Worm (Caenorhabditis elegans) whole organism, L4 larva: ENCODE results near the gene F13H10.5.

Experiments used
- D1046.2 ChIP-seq: fragments of 200-800 bp; sonication (Bioruptor generic); IDR thresholded peaks from 2 replicates; pipeline ENCODE4 v1.3.6; 2022; ENCODE audit warnings: missing genetic modification characterization, missing compliant biosample characterization
- F10B5.3 ChIP-seq: sonication (generic microtip); optimal IDR thresholded peaks from 2 replicates; lab custom pipeline; 2016; ENCODE audit warnings: mild to moderate bottlenecking, missing genetic modification characterization, missing compliant biosample characterization
- F26F4.8 ChIP-seq: fragments of 200-800 bp; sonication (Bioruptor generic); conservative IDR thresholded peaks from 2 replicates; pipeline ENCODE4 v1.3.6; 2022; ENCODE audit warnings: missing genetic modification characterization, missing compliant biosample characterization
- F37D6.2 ChIP-seq: sonication (generic microtip); optimal IDR thresholded peaks from 2 replicates; lab custom pipeline; 2016; ENCODE audit warnings: mild to moderate bottlenecking, missing genetic modification characterization, missing compliant biosample characterization
- T20F7.1 ChIP-seq: fragments of 200-800 bp; sonication (Bioruptor generic); optimal IDR thresholded peaks from 2 replicates; lab custom pipeline; 2018; ENCODE audit warnings: mild to moderate bottlenecking, missing genetic modification characterization, missing compliant biosample characterization
- T26A8.4 ChIP-seq: fragments of 200-800 bp; sonication (Bioruptor generic); IDR thresholded peaks from 2 replicates; pipeline ENCODE4 v1.3.6; 2022; ENCODE audit warnings: missing genetic modification characterization, missing compliant biosample characterization
- Y48G9A.11 ChIP-seq: fragments of 200-800 bp; sonication (Bioruptor generic); IDR thresholded peaks from 2 replicates; pipeline ENCODE4 v1.3.6; 2022; ENCODE audit warnings: missing genetic modification reagents, missing genetic modification characterization, missing compliant biosample characterization
- Y5F2A.4 ChIP-seq: fragments of 200-800 bp; sonication (Bioruptor generic); optimal IDR thresholded peaks from 2 replicates; lab custom pipeline; 2018; ENCODE audit warnings: mild to moderate bottlenecking, missing genetic modification characterization, missing compliant biosample characterization
- Y75B8A.6 ChIP-seq: fragments of 200-800 bp; sonication (Bioruptor generic); IDR thresholded peaks from 2 replicates; pipeline ENCODE4 v1.3.6; 2022; ENCODE audit warnings: missing genetic modification reagents, missing genetic modification characterization, missing compliant biosample characterization
- ZK337.2 ChIP-seq: fragments of 200-800 bp; sonication (Bioruptor generic); IDR thresholded peaks from 2 replicates; pipeline ENCODE4 v1.3.6; 2022; ENCODE audit warnings: missing genetic modification reagents, missing genetic modification characterization, missing compliant biosample characterization
- aha-1 ChIP-seq: fragments of 150-350 bp; peaks from one replicate; lab custom pipeline; 2014; ENCODE audit warnings: missing biosample characterization, missing genetic modification characterization
- aly-2 ChIP-seq: sonication (generic microtip); optimal IDR thresholded peaks from 2 replicates; lab custom pipeline; 2018; ENCODE audit warnings: missing biosample characterization, missing genetic modification characterization
- attf-4 ChIP-seq: sonication (generic microtip); optimal IDR thresholded peaks from 3 replicates; lab custom pipeline; 2017; ENCODE audit warnings: missing biosample characterization, missing genetic modification characterization
- ceh-62 ChIP-seq: sonication (generic microtip); optimal IDR thresholded peaks from 2 replicates; lab custom pipeline; 2017; ENCODE audit warnings: missing biosample characterization, missing genetic modification characterization
- ceh-82 ChIP-seq: sonication (generic microtip); optimal IDR thresholded peaks from 2 replicates; lab custom pipeline; 2017; ENCODE audit warnings: missing biosample characterization, missing genetic modification characterization
- daf-16 ChIP-seq, 3 experiments: sonication (generic microtip); optimal IDR thresholded peaks; 2 replicates each; lab custom pipeline; 2016 to 2017; ENCODE audit warnings: missing genetic modification characterization in 3 of 3, missing genetic modification reagents in 3 of 3, mild to moderate bottlenecking in 2 of 3, missing compliant biosample characterization in 2 of 3, missing biosample characterization in 1 of 3, moderate library complexity in 1 of 3
- daf-19 ChIP-seq: fragments of 200-800 bp; sonication (Bioruptor generic); conservative IDR thresholded peaks from 2 replicates; pipeline ENCODE4 v1.3.6; 2022; ENCODE audit warnings: missing genetic modification characterization, missing compliant biosample characterization
- dmd-6 ChIP-seq: fragments of 200-800 bp; sonication (Bioruptor generic); IDR thresholded peaks from 2 replicates; pipeline ENCODE4 v1.3.6; 2022; ENCODE audit warnings: missing genetic modification reagents, missing genetic modification characterization, missing compliant biosample characterization
- dve-1 ChIP-seq: sonication (generic microtip); optimal IDR thresholded peaks from 2 replicates; lab custom pipeline; 2017; ENCODE audit warnings: antibody characterized with exemption, mild to moderate bottlenecking, missing genetic modification characterization, missing compliant biosample characterization; ENCODE audit not compliant: insufficient read depth
- egl-27 ChIP-seq: sonication (generic microtip); optimal IDR thresholded peaks from 3 replicates; lab custom pipeline; 2017; ENCODE audit warnings: missing biosample characterization, missing genetic modification reagents, missing genetic modification characterization
- hlh-11 ChIP-seq: fragments of 200-800 bp; sonication (Bioruptor generic); optimal IDR thresholded peaks from 2 replicates; lab custom pipeline; 2018; ENCODE audit warnings: mild to moderate bottlenecking, missing genetic modification characterization, missing compliant biosample characterization
- hlh-30 ChIP-seq: sonication (generic microtip); optimal IDR thresholded peaks from 2 replicates; lab custom pipeline; 2017; ENCODE audit warnings: antibody characterized with exemption, mild to moderate bottlenecking, missing genetic modification characterization, missing compliant biosample characterization; ENCODE audit not compliant: insufficient read depth
- lin-13 ChIP-seq: fragments of 150-350 bp; optimal IDR thresholded peaks from 2 replicates; lab custom pipeline; 2014; ENCODE audit warnings: missing biosample characterization, missing genetic modification reagents, missing genetic modification characterization
- lin-29 ChIP-seq: fragments of 200-800 bp; sonication (Bioruptor generic); IDR thresholded peaks from 2 replicates; pipeline ENCODE4 v1.3.6; 2022; ENCODE audit warnings: missing genetic modification reagents, missing genetic modification characterization, missing compliant biosample characterization
- lir-3 ChIP-seq: sonication (generic microtip); optimal IDR thresholded peaks from 2 replicates; lab custom pipeline; 2016; ENCODE audit warnings: mild to moderate bottlenecking, missing genetic modification characterization, missing compliant biosample characterization
- lsy-2 ChIP-seq, 2 experiments: fragments of 150-350 bp in 1 of 2; sonication (generic microtip) in 1 of 2; optimal IDR thresholded peaks; 2 replicates each; lab custom pipeline; 2014 to 2017; ENCODE audit warnings: missing biosample characterization in 2 of 2, missing genetic modification characterization in 2 of 2
- mep-1 ChIP-seq: fragments of 150-350 bp; sonication (generic microtip); optimal IDR thresholded peaks from 3 replicates; lab custom pipeline; 2014; ENCODE audit warnings: missing biosample characterization, missing genetic modification characterization
- mxl-2 ChIP-seq: fragments of 200-800 bp; sonication (Bioruptor generic); conservative IDR thresholded peaks from 2 replicates; pipeline ENCODE4 v1.3.6; 2022; ENCODE audit warnings: missing genetic modification reagents, missing genetic modification characterization, missing compliant biosample characterization
- nhr-237 ChIP-seq: sonication (generic microtip); optimal IDR thresholded peaks from 2 replicates; lab custom pipeline; 2017; ENCODE audit warnings: missing biosample characterization, missing genetic modification characterization
- nhr-25 ChIP-seq: sonication (generic microtip); optimal IDR thresholded peaks from 2 replicates; lab custom pipeline; 2017; ENCODE audit warnings: missing genetic modification characterization, mild to moderate bottlenecking, missing compliant biosample characterization, antibody characterized with exemption, moderate library complexity, borderline replicate concordance; ENCODE audit not compliant: insufficient read depth
- nhr-28 ChIP-seq: fragments of 150-350 bp; optimal IDR thresholded peaks from 2 replicates; lab custom pipeline; 2014; ENCODE audit warnings: missing biosample characterization, missing genetic modification characterization
- nhr-41 ChIP-seq: fragments of 200-800 bp; sonication (Bioruptor generic); IDR thresholded peaks from 2 replicates; pipeline ENCODE4 v1.3.6; 2022; ENCODE audit warnings: missing genetic modification reagents, missing genetic modification characterization, missing compliant biosample characterization
- nhr-48 ChIP-seq: sonication (generic microtip); optimal IDR thresholded peaks from 2 replicates; lab custom pipeline; 2016; ENCODE audit warnings: mild to moderate bottlenecking, missing genetic modification characterization, missing compliant biosample characterization
- nhr-77 ChIP-seq: fragments of 150-350 bp; optimal IDR thresholded peaks from 2 replicates; lab custom pipeline; 2014; ENCODE audit warnings: missing biosample characterization, missing genetic modification characterization
- pqm-1 ChIP-seq: sonication (generic microtip); optimal IDR thresholded peaks from 2 replicates; lab custom pipeline; 2017; ENCODE audit warnings: missing biosample characterization, missing genetic modification characterization
- tag-97 ChIP-seq: fragments of 200-800 bp; sonication (Bioruptor generic); IDR thresholded peaks from 2 replicates; pipeline ENCODE4 v1.3.6; 2022; ENCODE audit warnings: missing genetic modification characterization, missing compliant biosample characterization
- unc-62 ChIP-seq, 3 experiments: fragments of 150-350 bp in 1 of 3; sonication (generic microtip); optimal IDR thresholded peaks in 2 of 3; peaks in 1 of 3; 1 replicate in 1 of 3; 2 replicates in 2 of 3; lab custom pipeline; 2014 to 2017; ENCODE audit warnings: missing biosample characterization in 3 of 3, missing genetic modification characterization in 3 of 3, missing genetic modification reagents in 3 of 3, missing genotype in 1 of 3
- zip-2 ChIP-seq: fragments of 150-350 bp; optimal IDR thresholded peaks from 2 replicates; lab custom pipeline; 2014; ENCODE audit warnings: missing biosample characterization, missing genetic modification characterization
- ztf-11 ChIP-seq: fragments of 150-350 bp; optimal IDR thresholded peaks from 2 replicates; lab custom pipeline; 2014; ENCODE audit warnings: missing biosample characterization, missing genetic modification characterization
- ztf-7 ChIP-seq: fragments of 150-350 bp; optimal IDR thresholded peaks from 2 replicates; lab custom pipeline; 2014; ENCODE audit warnings: missing biosample characterization, missing genetic modification characterization

The F13H10.5 gene

ce11 chrIV:11030117-11030516, 39.3 kb downstream of the F13H10.5 start:
- TF ChIP-seq F26F4.8 (GFP tag; lab: Robert Waterston, UW) (no peak), daf-19 (GFP tag; lab: Robert Waterston, UW) (no peak), unc-62 (GFP tag; optimal IDR thresholded peaks at IDR 0.05 in 1 of 2; lab: Kevin White, UChicago) (peak in 1 of 2 experiments; percentile 52), unc-62 (tag; optimal IDR thresholded peaks at IDR 0.05; lab: Kevin White, UChicago) (no peak), mxl-2 (no peak), aha-1 (tag; lab: Kevin White, UChicago) (peak; percentile 61), ceh-82 (no peak)

ce11 chrIV:11030893-11031292, 40.1 kb downstream of the F13H10.5 start, which contains the start of gene hrg-4:
TSS of gene hrg-4 (minus strand) at chrIV:11030993.
- TF ChIP-seq T20F7.1 (GFP tag; lab: Kevin White, UChicago): no peak
- TF ChIP-seq egl-27: no peak
- TF ChIP-seq lin-13 (GFP tag; lab: Kevin White, UChicago): no peak
- no peak for TF ChIP-seq F26F4.8 (GFP tag; lab: Robert Waterston, UW)
- TF ChIP-seq Y48G9A.11 (GFP tag; lab: Robert Waterston, UW): no peak
- no peak for TF ChIP-seq ztf-11 (tag; lab: Kevin White, UChicago)
- no peak for TF ChIP-seq lin-29 (GFP tag; lab: Robert Waterston, UW)
- no peak for TF ChIP-seq attf-4 (tag; lab: Kevin White, UChicago)
- peak in 1 of 2 experiments; percentile 75 for TF ChIP-seq unc-62 (GFP tag; optimal IDR thresholded peaks at IDR 0.05 in 1 of 2; lab: Kevin White, UChicago)
- no peak for TF ChIP-seq unc-62 (tag; optimal IDR thresholded peaks at IDR 0.05; lab: Kevin White, UChicago)
- TF ChIP-seq nhr-77: no peak
- peak; percentile 26 for TF ChIP-seq hlh-30 (tag; lab: Kevin White, UChicago)
- TF ChIP-seq Y5F2A.4: no peak
- no peak for TF ChIP-seq D1046.2
- no peak for TF ChIP-seq T26A8.4 (GFP tag; lab: Robert Waterston, UW)

- TF ChIP-seq hlh-11 (tag; lab: Kevin White, UChicago) (peak; percentile 24), nhr-41 (GFP tag; lab: Robert Waterston, UW) (no peak), nhr-237 (tag; lab: Kevin White, UChicago) (no peak), Y75B8A.6 (GFP tag; lab: Robert Waterston, UW) (no peak), lir-3 (tag; lab: Kevin White, UChicago) (no peak), dve-1 (tag; lab: Kevin White, UChicago) (peak; percentile 42), ztf-7 (tag; lab: Kevin White, UChicago) (peak; percentile 94), ZK337.2 (no peak), dmd-6 (GFP tag; lab: Robert Waterston, UW) (peak; percentile 68), F37D6.2 (tag; lab: Kevin White, UChicago) (no peak), zip-2 (tag; lab: Kevin White, UChicago) (no peak), aha-1 (tag; lab: Kevin White, UChicago) (peak; percentile 66), tag-97 (GFP tag; lab: Robert Waterston, UW) (no peak), nhr-77 (no peak), nhr-48 (tag; lab: Kevin White, UChicago) (peak; percentile 3), lsy-2 (tag; optimal IDR thresholded peaks at IDR 0.05; lab: Kevin White, UChicago) (no peak), pqm-1 (peak; percentile 57), F10B5.3 (no peak), nhr-25 (tag; lab: Kevin White, UChicago) (no peak), aly-2 (tag; lab: Kevin White, UChicago) (no peak), daf-16 (GFP tag; optimal IDR thresholded peaks at IDR 0.05; lab: Kevin White, UChicago) (no peak), daf-16 (tag; optimal IDR thresholded peaks at IDR 0.05; lab: Kevin White, UChicago) (peak; percentile 71), nhr-28 (tag; lab: Kevin White, UChicago) (peak; percentile 46), ceh-62 (tag; lab: Kevin White, UChicago) (no peak), mep-1 (peak; percentile 50)
Observed at ce11 chrIV:11031640-11032039, 40.8 kb downstream of the F13H10.5 start.
